Worm (Caenorhabditis elegans) whole organism, L2 larva: ENCODE results near the gene msp-79.

Experiments used
- C34F6.9 ChIP-seq: fragments of 150-350 bp; optimal IDR thresholded peaks from 2 replicates; lab custom pipeline; 2014; ENCODE audit warnings: missing biosample characterization, missing genetic modification characterization
- Y55F3AM.14 ChIP-seq: fragments of 200-800 bp; sonication (Bioruptor generic); optimal IDR thresholded peaks from 2 replicates; lab custom pipeline; 2018; ENCODE audit warnings: mild to moderate bottlenecking, missing genetic modification characterization, missing compliant biosample characterization
- ZK546.5 ChIP-seq: sonication (generic microtip); optimal IDR thresholded peaks from 2 replicates; lab custom pipeline; 2017; ENCODE audit warnings: missing biosample characterization, missing genetic modification characterization
- alr-1 ChIP-seq: fragments of 150-350 bp; optimal IDR thresholded peaks from 2 replicates; lab custom pipeline; 2014; ENCODE audit warnings: missing biosample characterization, missing genetic modification characterization
- blmp-1 ChIP-seq: sonication (generic microtip); optimal IDR thresholded peaks from 2 replicates; lab custom pipeline; 2017; ENCODE audit warnings: missing genetic modification characterization, mild to moderate bottlenecking, missing compliant biosample characterization, antibody characterized with exemption, moderate library complexity; ENCODE audit not compliant: insufficient read depth
- ceh-16 ChIP-seq: fragments of 150-350 bp; optimal IDR thresholded peaks from 2 replicates; lab custom pipeline; 2014; ENCODE audit warnings: missing biosample characterization, missing genetic modification characterization
- ceh-82 ChIP-seq: fragments of 150-350 bp; optimal IDR thresholded peaks from 2 replicates; lab custom pipeline; 2014; ENCODE audit warnings: missing biosample characterization, missing genetic modification characterization
- dmd-4 ChIP-seq: sonication (generic microtip); optimal IDR thresholded peaks from 2 replicates; lab custom pipeline; 2017; ENCODE audit warnings: missing biosample characterization, missing genetic modification characterization
- egl-27 ChIP-seq: sonication (generic microtip); optimal IDR thresholded peaks from 3 replicates; lab custom pipeline; 2017; ENCODE audit warnings: missing biosample characterization, missing genetic modification reagents, missing genetic modification characterization
- elt-1 ChIP-seq: fragments of 150-350 bp; optimal IDR thresholded peaks from 2 replicates; lab custom pipeline; 2014; ENCODE audit warnings: missing biosample characterization, missing genetic modification characterization
- elt-3 ChIP-seq: sonication (generic microtip); optimal IDR thresholded peaks from 2 replicates; lab custom pipeline; 2017; ENCODE audit warnings: missing biosample characterization, missing genetic modification characterization
- gmeb-1 ChIP-seq: fragments of 150-350 bp; optimal IDR thresholded peaks from 2 replicates; lab custom pipeline; 2014; ENCODE audit warnings: missing biosample characterization, missing genetic modification characterization
- lin-11 ChIP-seq: fragments of 150-350 bp; sonication (generic microtip); optimal IDR thresholded peaks from 2 replicates; lab custom pipeline; 2014; ENCODE audit warnings: missing biosample characterization, missing genetic modification characterization, inconsistent platforms, mixed read lengths
- mab-5 ChIP-seq: fragments of 150-350 bp; optimal IDR thresholded peaks from 2 replicates; lab custom pipeline; 2014; ENCODE audit warnings: missing biosample characterization, missing genetic modification characterization
- mdl-1 ChIP-seq, 2 experiments: fragments of 150-350 bp in 1 of 2; sonication (generic microtip) in 1 of 2; optimal IDR thresholded peaks; 2 replicates each; lab custom pipeline; 2017; ENCODE audit warnings: missing biosample characterization in 2 of 2, missing genetic modification characterization in 2 of 2
- nhr-10 ChIP-seq: sonication (generic microtip); optimal IDR thresholded peaks from 2 replicates; lab custom pipeline; 2017; ENCODE audit warnings: missing biosample characterization, missing genetic modification characterization
- nhr-11 ChIP-seq: fragments of 150-350 bp; optimal IDR thresholded peaks from 2 replicates; lab custom pipeline; 2014; ENCODE audit warnings: missing biosample characterization, missing genetic modification characterization
- nhr-12 ChIP-seq: fragments of 150-350 bp; optimal IDR thresholded peaks from 2 replicates; lab custom pipeline; 2014; ENCODE audit warnings: missing biosample characterization, missing genetic modification characterization
- nhr-129 ChIP-seq: fragments of 150-350 bp; optimal IDR thresholded peaks from 2 replicates; lab custom pipeline; 2014; ENCODE audit warnings: missing biosample characterization, missing genetic modification characterization
- nhr-237 ChIP-seq: fragments of 150-350 bp; optimal IDR thresholded peaks from 2 replicates; lab custom pipeline; 2014; ENCODE audit warnings: missing biosample characterization, missing genetic modification characterization
- nhr-25 ChIP-seq: fragments of 150-350 bp; sonication (generic microtip); optimal IDR thresholded peaks from 3 replicates; lab custom pipeline; 2014; ENCODE audit warnings: missing biosample characterization, missing genetic modification characterization
- nhr-6 ChIP-seq: fragments of 150-350 bp; optimal IDR thresholded peaks from 2 replicates; lab custom pipeline; 2014; ENCODE audit warnings: missing biosample characterization, missing genetic modification characterization
- nhr-77 ChIP-seq: fragments of 150-350 bp; optimal IDR thresholded peaks from 2 replicates; lab custom pipeline; 2014; ENCODE audit warnings: missing biosample characterization, missing genetic modification characterization
- peb-1 ChIP-seq: fragments of 150-350 bp; optimal IDR thresholded peaks from 2 replicates; lab custom pipeline; 2014; ENCODE audit warnings: missing biosample characterization, missing genetic modification characterization
- sem-4 ChIP-seq: fragments of 150-350 bp; optimal IDR thresholded peaks from 2 replicates; lab custom pipeline; 2014; ENCODE audit warnings: missing biosample characterization, missing genetic modification reagents, missing genetic modification characterization
- skn-1 ChIP-seq: sonication (generic microtip); optimal IDR thresholded peaks from 2 replicates; lab custom pipeline; 2017; ENCODE audit warnings: missing biosample characterization, missing genetic modification characterization
- sma-3 ChIP-seq: sonication (generic microtip); optimal IDR thresholded peaks from 2 replicates; lab custom pipeline; 2016; ENCODE audit warnings: missing genetic modification reagents, missing genetic modification characterization, missing compliant biosample characterization
- sma-9 ChIP-seq, 2 experiments: fragments of 150-350 bp in 1 of 2; sonication (generic microtip) in 1 of 2; optimal IDR thresholded peaks; 2 replicates each; lab custom pipeline; 2014 to 2016; ENCODE audit warnings: missing genetic modification characterization in 2 of 2, mild to moderate bottlenecking in 1 of 2, missing biosample characterization in 1 of 2, missing compliant biosample characterization in 1 of 2, missing genetic modification reagents in 1 of 2, moderate library complexity in 1 of 2
- snpc-4 ChIP-seq: fragments of 150-350 bp; optimal IDR thresholded peaks from 2 replicates; lab custom pipeline; 2014; ENCODE audit warnings: missing biosample characterization, missing genetic modification characterization
- unc-55 ChIP-seq: fragments of 150-350 bp; sonication (generic microtip); optimal IDR thresholded peaks from 3 replicates; lab custom pipeline; 2014; ENCODE audit warnings: missing biosample characterization, missing genetic modification reagents, missing genetic modification characterization
- unc-62 ChIP-seq: fragments of 150-350 bp; optimal IDR thresholded peaks from 2 replicates; lab custom pipeline; 2014; ENCODE audit warnings: missing biosample characterization, missing genetic modification reagents, missing genetic modification characterization
- zag-1 ChIP-seq: fragments of 150-350 bp; optimal IDR thresholded peaks from 2 replicates; lab custom pipeline; 2014; ENCODE audit warnings: missing biosample characterization, missing genetic modification characterization
- ztf-1 ChIP-seq: fragments of 200-800 bp; sonication (Bioruptor generic); conservative IDR thresholded peaks from 2 replicates; pipeline ENCODE4 v1.3.6; 2022; ENCODE audit warnings: missing genetic modification characterization, missing compliant biosample characterization
- ztf-11 ChIP-seq: sonication (generic microtip); optimal IDR thresholded peaks from 2 replicates; lab custom pipeline; 2017; ENCODE audit warnings: missing biosample characterization, missing genetic modification characterization
- ztf-4 ChIP-seq: fragments of 150-350 bp; optimal IDR thresholded peaks from 2 replicates; lab custom pipeline; 2014; ENCODE audit warnings: missing biosample characterization, missing genetic modification characterization

msp-79 gene

DNA sequence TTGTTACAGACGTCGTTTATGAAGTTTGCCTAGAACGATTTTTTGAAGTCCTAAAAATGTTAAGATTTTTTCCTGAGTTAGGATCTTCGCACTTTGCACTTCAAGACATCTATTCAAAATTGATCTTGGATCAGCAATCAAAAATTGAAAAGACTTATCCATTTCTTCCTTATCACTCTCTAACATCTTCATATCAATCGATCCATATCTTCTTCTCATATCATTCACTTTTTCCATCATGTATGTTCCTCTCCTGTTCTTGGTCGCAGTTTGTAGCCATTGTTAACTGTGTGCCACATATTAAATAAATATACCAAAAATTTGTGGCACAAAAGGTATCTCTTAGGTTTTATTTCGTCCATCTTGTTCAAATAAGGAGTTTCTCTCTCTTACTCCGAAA, 11.2 kb downstream of the msp-79 start:
- TF ChIP-seq ztf-1 (GFP tag; lab: Robert Waterston, UW): no peak

DNA sequence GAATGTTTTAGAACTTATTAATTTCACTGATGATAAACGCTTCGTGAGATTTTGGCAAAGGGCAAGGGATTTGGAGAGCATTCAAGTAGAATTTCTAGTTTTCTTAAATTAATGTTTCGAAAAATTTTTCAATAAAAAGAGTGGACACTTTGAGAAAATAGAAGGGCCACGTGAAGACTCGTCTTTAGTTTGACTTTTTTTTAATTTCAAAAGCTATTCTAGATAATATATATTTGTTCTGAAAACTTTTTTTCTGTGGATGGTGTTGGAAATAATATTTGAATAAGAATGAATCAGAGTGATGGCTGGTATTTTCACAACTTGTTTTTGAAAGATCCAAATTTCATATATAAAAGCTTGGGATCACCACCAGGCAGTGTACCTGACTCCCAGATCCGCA, 18.6 kb downstream of the msp-79 start, which contains the start of gene C28D4.8:
TSS of gene C28D4.8 (minus strand) at position 101 of the 400 bp plus-strand sequence.
- TF ChIP-seq ceh-82 (tag; lab: Kevin White, UChicago) (no peak), ZK546.5 (tag; lab: Kevin White, UChicago) (no peak), mab-5 (tag; lab: Kevin White, UChicago) (no peak), nhr-237 (no peak), elt-3 (tag; lab: Kevin White, UChicago) (no peak), unc-55 (GFP tag; lab: Kevin White, UChicago) (no peak), alr-1 (tag; lab: Kevin White, UChicago) (no peak), ztf-4 (tag; lab: Kevin White, UChicago) (no peak), peb-1 (no peak), nhr-12 (no peak), blmp-1 (tag; lab: Kevin White, UChicago) (no peak), snpc-4 (no peak), sma-3 (no peak), nhr-10 (no peak), zag-1 (tag; lab: Kevin White, UChicago) (no peak), ztf-11 (no peak), nhr-77 (no peak)

DNA sequence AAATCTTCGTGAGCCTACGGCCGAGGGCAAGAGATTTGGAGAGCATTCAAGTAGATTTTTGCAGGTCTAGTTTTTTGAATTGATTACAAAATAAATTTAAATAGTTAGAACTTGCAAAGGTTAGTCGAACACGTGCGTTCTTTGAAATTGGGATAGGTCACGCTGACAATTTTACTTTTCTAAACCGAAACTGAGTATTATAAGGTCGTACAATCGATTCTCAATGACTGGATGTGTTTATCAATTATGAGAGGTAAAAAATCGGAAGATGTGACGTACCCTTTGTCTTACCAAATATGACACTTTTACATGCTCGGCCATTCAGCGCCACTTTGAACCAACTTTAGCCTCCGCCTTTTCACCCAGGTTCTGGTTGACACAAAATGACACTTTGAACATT, 20.2 kb downstream of the msp-79 start, which contains the start of gene C28D4.5:
TSS of gene C28D4.5 (minus strand) at position 101 of the 400 bp plus-strand sequence.
- TF ChIP-seq sma-9 (GFP tag; optimal IDR thresholded peaks at IDR 0.05; lab: Kevin White, UChicago): no peak
- no peak for TF ChIP-seq sma-9 (tag; optimal IDR thresholded peaks at IDR 0.05; lab: Kevin White, UChicago)
- TF ChIP-seq alr-1 (tag; lab: Kevin White, UChicago): no peak
- no peak for TF ChIP-seq unc-62 (GFP tag; lab: Kevin White, UChicago)
- TF ChIP-seq Y55F3AM.14 (GFP tag; lab: Kevin White, UChicago): no peak
- no peak for TF ChIP-seq mab-5 (tag; lab: Kevin White, UChicago)
- no peak for TF ChIP-seq ceh-82 (tag; lab: Kevin White, UChicago)
- TF ChIP-seq sma-3: no peak
- no peak for TF ChIP-seq snpc-4
- TF ChIP-seq gmeb-1 (tag; lab: Kevin White, UChicago): no peak
- no peak for TF ChIP-seq nhr-129
- no peak for TF ChIP-seq egl-27 (tag; lab: Kevin White, UChicago)
- TF ChIP-seq C34F6.9 (tag; lab: Kevin White, UChicago): no peak
- TF ChIP-seq nhr-25 (tag; lab: Kevin White, UChicago): no peak
- no peak for TF ChIP-seq nhr-6 (tag; lab: Kevin White, UChicago)
- no peak for TF ChIP-seq elt-3 (tag; lab: Kevin White, UChicago)
- no peak for TF ChIP-seq sem-4 (tag; lab: Kevin White, UChicago)
- no peak for TF ChIP-seq nhr-237

DNA sequence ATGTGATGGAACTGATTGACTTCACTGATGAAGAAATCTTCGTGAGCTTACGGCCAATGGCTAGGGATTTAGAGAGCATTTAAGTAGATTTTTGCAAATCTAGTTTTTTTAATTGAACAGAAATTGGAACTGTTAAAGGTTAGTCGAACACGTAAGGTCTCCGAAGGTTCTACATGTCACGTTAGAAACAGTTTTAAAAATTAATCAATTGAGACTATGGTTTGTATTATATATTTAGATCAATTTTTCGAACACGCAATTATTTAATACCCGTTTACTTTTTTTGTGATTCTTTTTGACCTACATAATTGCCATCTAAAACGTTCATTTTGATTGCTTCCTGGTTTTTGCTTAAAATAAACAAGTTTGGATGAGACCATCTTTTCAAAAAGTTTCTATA, 22.0 kb downstream of the msp-79 start, which contains the start of gene C28D4.4:
TSS of gene C28D4.4 (minus strand) at position 101 of the 400 bp plus-strand sequence.
- TF ChIP-seq ztf-1 (GFP tag; lab: Robert Waterston, UW) (no peak), gmeb-1 (tag; lab: Kevin White, UChicago) (no peak), mdl-1 (tag; optimal IDR thresholded peaks at IDR 0.05; lab: Kevin White, UChicago) (no peak), nhr-11 (tag; lab: Kevin White, UChicago) (no peak), ceh-16 (no peak), lin-11 (no peak), ceh-82 (tag; lab: Kevin White, UChicago) (no peak), elt-1 (no peak), nhr-25 (tag; lab: Kevin White, UChicago) (no peak), nhr-10 (no peak), unc-62 (GFP tag; lab: Kevin White, UChicago) (no peak), blmp-1 (tag; lab: Kevin White, UChicago) (no peak), sem-4 (tag; lab: Kevin White, UChicago) (no peak), zag-1 (tag; lab: Kevin White, UChicago) (no peak), nhr-6 (tag; lab: Kevin White, UChicago) (no peak), Y55F3AM.14 (GFP tag; lab: Kevin White, UChicago) (no peak), dmd-4 (tag; lab: Kevin White, UChicago) (no peak), sma-9 (GFP tag; optimal IDR thresholded peaks at IDR 0.05; lab: Kevin White, UChicago) (no peak), sma-9 (tag; optimal IDR thresholded peaks at IDR 0.05; lab: Kevin White, UChicago) (no peak), skn-1 (no peak)
- TF ChIP-seq, all 48 proteins: peak for 0
